Worm (Caenorhabditis elegans) whole organism, L1 larva: ENCODE results near the gene F55A4.3.
A peak's percentile ranks its signal among the peaks of the same experiment; 100 is the strongest.

ENCODE experiments used
- ces-1 ChIP-seq: fragments of 150-350 bp; optimal IDR thresholded peaks from 2 replicates; lab custom pipeline; 2014; ENCODE audit warnings: missing biosample characterization, missing genetic modification reagents, missing genetic modification characterization
- efl-1 ChIP-seq, 4 experiments: fragments of 150-350 bp; optimal IDR thresholded peaks in 3 of 4; peaks in 1 of 4; 1 replicate in 1 of 4; 2 replicates in 3 of 4; lab custom pipeline; 2014; ENCODE audit warnings: missing biosample characterization in 2 of 4, missing genetic modification characterization in 2 of 4, missing genetic modification reagents in 2 of 4
- ets-5 ChIP-seq: fragments of 200-800 bp; sonication (Bioruptor generic); IDR thresholded peaks from 2 replicates; pipeline ENCODE4 v1.3.6; 2022; ENCODE audit warnings: missing genetic modification characterization, missing compliant biosample characterization
- fkh-10 ChIP-seq: sonication (generic microtip); optimal IDR thresholded peaks from 2 replicates; lab custom pipeline; 2017; ENCODE audit warnings: missing biosample characterization, missing genetic modification reagents, missing genetic modification characterization

DNA sequence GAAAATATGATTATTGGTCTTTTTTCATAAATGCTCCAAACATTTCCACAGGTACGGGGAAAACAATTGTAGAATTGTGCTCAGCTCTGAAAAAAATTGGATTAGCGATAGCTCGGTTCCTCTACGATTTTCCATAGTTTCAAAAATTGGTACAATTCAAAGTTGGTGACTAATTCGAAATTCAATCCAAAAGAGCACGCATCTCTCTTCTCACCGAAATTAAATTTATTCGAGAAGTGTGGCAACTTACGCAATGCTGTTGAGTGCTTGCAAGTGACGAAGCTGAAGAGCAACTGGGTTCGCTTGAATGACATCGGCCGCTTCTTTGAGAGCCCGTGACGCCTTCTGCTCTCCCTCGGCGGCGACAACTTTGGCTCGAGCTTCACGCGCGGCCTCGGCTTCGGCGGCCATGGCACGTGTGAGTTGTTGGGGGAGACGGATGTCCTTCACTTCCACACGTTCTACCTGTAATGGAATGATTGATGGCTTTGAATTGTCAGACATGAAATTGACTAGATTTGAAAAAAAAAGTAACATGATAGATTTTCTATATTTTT, 33.0 kb upstream of the F55A4.3 start:
- TF ChIP-seq efl-1 (optimal IDR thresholded peaks at IDR 0.05; lab: Kevin White, UChicago) (no peak), efl-1 (GFP tag; optimal IDR thresholded peaks at IDR 0.05 in 1 of 2; lab: Kevin White, UChicago) (no peak), ets-5 (GFP tag; lab: Robert Waterston, UW) (no peak), fkh-10 (peak; percentile 90), ces-1 (GFP tag; lab: Kevin White, UChicago) (no peak)
